Worm (Caenorhabditis elegans) whole organism, L2 larva: ENCODE results near the gene srh-34.

Source experiments
- Y55F3AM.14 ChIP-seq: fragments of 200-800 bp; sonication (Bioruptor generic); optimal IDR thresholded peaks from 2 replicates; lab custom pipeline; 2018; ENCODE audit warnings: mild to moderate bottlenecking, missing genetic modification characterization, missing compliant biosample characterization
- ama-1 ChIP-seq: fragments of 150-350 bp; optimal IDR thresholded peaks from 2 replicates; lab custom pipeline; 2018; ENCODE audit warnings: inconsistent platforms
- egl-27 ChIP-seq: sonication (generic microtip); optimal IDR thresholded peaks from 3 replicates; lab custom pipeline; 2017; ENCODE audit warnings: missing biosample characterization, missing genetic modification reagents, missing genetic modification characterization
- fos-1 ChIP-seq: fragments of 150-350 bp; optimal IDR thresholded peaks from 2 replicates; lab custom pipeline; 2014; ENCODE audit warnings: missing biosample characterization, missing genetic modification characterization
- lin-39 ChIP-seq: fragments of 150-350 bp; optimal IDR thresholded peaks from 2 replicates; lab custom pipeline; 2014; ENCODE audit warnings: missing biosample characterization, missing genetic modification reagents, missing genetic modification characterization
- lsy-2 ChIP-seq, 2 experiments: fragments of 150-350 bp in 1 of 2; sonication (generic microtip) in 1 of 2; optimal IDR thresholded peaks; 2 replicates each; lab custom pipeline; 2014 to 2017; ENCODE audit warnings: missing biosample characterization in 2 of 2, missing genetic modification characterization in 2 of 2
- sma-3 ChIP-seq: sonication (generic microtip); optimal IDR thresholded peaks from 2 replicates; lab custom pipeline; 2016; ENCODE audit warnings: missing genetic modification reagents, missing genetic modification characterization, missing compliant biosample characterization
- sma-9 ChIP-seq, 2 experiments: fragments of 150-350 bp in 1 of 2; sonication (generic microtip) in 1 of 2; optimal IDR thresholded peaks; 2 replicates each; lab custom pipeline; 2014 to 2016; ENCODE audit warnings: missing genetic modification characterization in 2 of 2, mild to moderate bottlenecking in 1 of 2, missing biosample characterization in 1 of 2, missing compliant biosample characterization in 1 of 2, missing genetic modification reagents in 1 of 2, moderate library complexity in 1 of 2
- snpc-4 ChIP-seq: fragments of 150-350 bp; optimal IDR thresholded peaks from 2 replicates; lab custom pipeline; 2014; ENCODE audit warnings: missing biosample characterization, missing genetic modification characterization
- unc-62 ChIP-seq: fragments of 150-350 bp; optimal IDR thresholded peaks from 2 replicates; lab custom pipeline; 2014; ENCODE audit warnings: missing biosample characterization, missing genetic modification reagents, missing genetic modification characterization
- zag-1 ChIP-seq: fragments of 150-350 bp; optimal IDR thresholded peaks from 2 replicates; lab custom pipeline; 2014; ENCODE audit warnings: missing biosample characterization, missing genetic modification characterization

- no peak for TF ChIP-seq sma-9 (GFP tag; optimal IDR thresholded peaks at IDR 0.05; lab: Kevin White, UChicago)
- TF ChIP-seq sma-9 (tag; optimal IDR thresholded peaks at IDR 0.05; lab: Kevin White, UChicago), result no peak
- TF ChIP-seq fos-1, result no peak
- TF ChIP-seq unc-62 (GFP tag; lab: Kevin White, UChicago), result no peak
- no peak for TF ChIP-seq ama-1 (lab: Kevin White, UChicago)
- no peak for TF ChIP-seq Y55F3AM.14
- no peak for TF ChIP-seq lin-39
- no peak for TF ChIP-seq snpc-4
- TF ChIP-seq egl-27 (tag; lab: Kevin White, UChicago), result no peak
- TF ChIP-seq zag-1 (tag; lab: Kevin White, UChicago), result no peak
- TF ChIP-seq sma-3, result no peak
- no peak for TF ChIP-seq lsy-2 (tag; optimal IDR thresholded peaks at IDR 0.05; lab: Kevin White, UChicago)
Observed at ce11 chrV:424140-424539, 22.3 kb downstream of the srh-34 start, which contains the start of gene B0554.5.
